Worm (Caenorhabditis elegans) whole organism, young adult: ENCODE measurements around the gene C04G6.4.
"Not testable (repeated sequence)": the region's sequence is repeated elsewhere in the genome, so short reads cannot be mapped to it uniquely, and the experiment has no call there.

Experiments
- B0019.2 ChIP-seq: fragments of 200-800 bp; sonication (Bioruptor generic); conservative IDR thresholded peaks from 2 replicates; pipeline ENCODE4 v1.3.6; 2022; ENCODE audit warnings: missing genetic modification reagents, missing genetic modification characterization, missing compliant biosample characterization
- C06A6.2 ChIP-seq: fragments of 200-800 bp; sonication (Bioruptor generic); conservative IDR thresholded peaks from 2 replicates; pipeline ENCODE4 v1.3.6; 2022; ENCODE audit warnings: missing genetic modification characterization, missing compliant biosample characterization
- D2030.7 ChIP-seq: fragments of 200-800 bp; sonication (Bioruptor generic); IDR thresholded peaks from 2 replicates; pipeline ENCODE4 v1.3.6; 2022; ENCODE audit warnings: missing genetic modification reagents, missing genetic modification characterization, missing compliant biosample characterization
- F10E7.11 ChIP-seq: sonication (generic microtip); optimal IDR thresholded peaks from 2 replicates; lab custom pipeline; 2017; ENCODE audit warnings: mild to moderate bottlenecking, missing genetic modification characterization, moderate library complexity, missing compliant biosample characterization
- F33H1.4 ChIP-seq: fragments of 200-800 bp; sonication (Bioruptor generic); IDR thresholded peaks from 2 replicates; pipeline ENCODE4 v1.3.6; 2022; ENCODE audit warnings: missing genetic modification reagents, missing genetic modification characterization, missing compliant biosample characterization
- F37B4.10 ChIP-seq: fragments of 200-800 bp; sonication (Bioruptor generic); IDR thresholded peaks from 2 replicates; pipeline ENCODE4 v1.3.6; 2022; ENCODE audit warnings: missing genetic modification characterization, missing compliant biosample characterization
- F55B11.4 ChIP-seq: sonication (generic microtip); optimal IDR thresholded peaks from 2 replicates; lab custom pipeline; 2016; ENCODE audit warnings: missing compliant biosample characterization, missing genetic modification characterization, borderline replicate concordance; ENCODE audit not compliant: insufficient read depth
- Y56A3A.18 ChIP-seq: fragments of 200-800 bp; sonication (Bioruptor generic); IDR thresholded peaks from 2 replicates; pipeline ENCODE4 v1.3.6; 2022; ENCODE audit warnings: missing genetic modification reagents, missing genetic modification characterization, missing compliant biosample characterization
- ZK185.1 ChIP-seq: sonication (generic microtip); optimal IDR thresholded peaks from 2 replicates; lab custom pipeline; 2016; ENCODE audit warnings: mild to moderate bottlenecking, missing genetic modification characterization, missing compliant biosample characterization; ENCODE audit not compliant: poor library complexity, severe bottlenecking
- akir-1 ChIP-seq: fragments of 200-800 bp; sonication (Bioruptor generic); optimal IDR thresholded peaks from 2 replicates; lab custom pipeline; 2018; ENCODE audit warnings: mild to moderate bottlenecking, missing genetic modification characterization, moderate library complexity, missing compliant biosample characterization
- aptf-3 ChIP-seq: fragments of 200-800 bp; sonication (Bioruptor generic); IDR thresholded peaks from 2 replicates; pipeline ENCODE4 v1.3.6; 2022; ENCODE audit warnings: missing genetic modification characterization, missing compliant biosample characterization
- athp-1 ChIP-seq: sonication (generic microtip); optimal IDR thresholded peaks from 2 replicates; lab custom pipeline; 2017; ENCODE audit warnings: mild to moderate bottlenecking, missing genetic modification characterization, missing compliant biosample characterization
- attf-3 ChIP-seq: fragments of 200-800 bp; sonication (Bioruptor generic); conservative IDR thresholded peaks from 2 replicates; pipeline ENCODE4 v1.3.6; 2022; ENCODE audit warnings: missing genetic modification reagents, missing genetic modification characterization, missing compliant biosample characterization
- attf-5 ChIP-seq: fragments of 200-800 bp; sonication (Bioruptor generic); optimal IDR thresholded peaks from 2 replicates; lab custom pipeline; 2018; ENCODE audit warnings: mild to moderate bottlenecking, missing genetic modification characterization, missing compliant biosample characterization
- bed-2 ChIP-seq: fragments of 200-800 bp; sonication (Bioruptor generic); IDR thresholded peaks from 2 replicates; pipeline ENCODE4 v1.3.6; 2022; ENCODE audit warnings: missing genetic modification reagents, missing genetic modification characterization, missing compliant biosample characterization
- ccch-3 ChIP-seq: fragments of 200-800 bp; sonication (Bioruptor generic); optimal IDR thresholded peaks from 2 replicates; lab custom pipeline; 2018; ENCODE audit warnings: mild to moderate bottlenecking, missing genetic modification characterization, missing compliant biosample characterization
- cebp-1 ChIP-seq, 2 experiments: fragments of 200-800 bp in 1 of 2; sonication (Bioruptor generic) in 1 of 2; sonication (generic microtip) in 1 of 2; IDR thresholded peaks in 1 of 2; optimal IDR thresholded peaks in 1 of 2; 2 replicates each; pipeline versions ENCODE4 v1.3.6 to Lab custom; 2017 to 2022; ENCODE audit warnings: missing compliant biosample characterization in 2 of 2, missing genetic modification characterization in 2 of 2, mild to moderate bottlenecking in 1 of 2, missing genetic modification reagents in 1 of 2, moderate library complexity in 1 of 2
- egl-44 ChIP-seq: fragments of 200-800 bp; sonication (Bioruptor generic); IDR thresholded peaks from 2 replicates; pipeline ENCODE4 v1.3.6; 2022; ENCODE audit warnings: missing genetic modification reagents, missing genetic modification characterization, missing compliant biosample characterization
- ets-4 ChIP-seq: fragments of 200-800 bp; sonication (Bioruptor generic); optimal IDR thresholded peaks from 2 replicates; lab custom pipeline; 2018; ENCODE audit warnings: mild to moderate bottlenecking, missing genetic modification characterization, missing compliant biosample characterization
- hmg-1.2 ChIP-seq: fragments of 200-800 bp; sonication (Bioruptor generic); IDR thresholded peaks from 2 replicates; pipeline ENCODE4 v1.3.6; 2022; ENCODE audit warnings: missing genetic modification reagents, missing genetic modification characterization, missing compliant biosample characterization
- lag-1 ChIP-seq: fragments of 200-800 bp; sonication (Bioruptor generic); IDR thresholded peaks from 2 replicates; pipeline ENCODE4 v1.3.6; 2022; ENCODE audit warnings: missing genetic modification reagents, missing genetic modification characterization, missing compliant biosample characterization
- let-526 ChIP-seq: fragments of 200-800 bp; sonication (Bioruptor generic); IDR thresholded peaks from 2 replicates; pipeline ENCODE4 v1.3.6; 2022; ENCODE audit warnings: missing genetic modification reagents, missing genetic modification characterization, missing compliant biosample characterization
- lin-35 ChIP-seq, 3 experiments: fragments of 150-350 bp in 2 of 3; sonication (generic microtip) in 1 of 3; optimal IDR thresholded peaks; 2 replicates each; lab custom pipeline; 2014 to 2018; ENCODE audit warnings: missing biosample characterization in 3 of 3, missing genetic modification characterization in 3 of 3, missing genetic modification reagents in 3 of 3
- lin-54 ChIP-seq: fragments of 200-800 bp; sonication (Bioruptor generic); optimal IDR thresholded peaks from 2 replicates; lab custom pipeline; 2018; ENCODE audit warnings: mild to moderate bottlenecking, missing genetic modification characterization, missing compliant biosample characterization
- lir-1 ChIP-seq: fragments of 200-800 bp; sonication (Bioruptor generic); conservative IDR thresholded peaks from 2 replicates; pipeline ENCODE4 v1.3.6; 2022; ENCODE audit warnings: missing genetic modification reagents, missing genetic modification characterization, missing compliant biosample characterization
- madf-6 ChIP-seq: fragments of 200-800 bp; sonication (Bioruptor generic); IDR thresholded peaks from 2 replicates; pipeline ENCODE4 v1.3.6; 2022; ENCODE audit warnings: missing genetic modification reagents, missing genetic modification characterization, missing compliant biosample characterization
- mcd-1 ChIP-seq: fragments of 200-800 bp; sonication (Bioruptor generic); IDR thresholded peaks from 2 replicates; pipeline ENCODE4 v1.3.6; 2022; ENCODE audit warnings: missing genetic modification reagents, missing genetic modification characterization, missing compliant biosample characterization
- mel-28 ChIP-seq: sonication (generic microtip); optimal IDR thresholded peaks from 2 replicates; lab custom pipeline; 2016; ENCODE audit warnings: borderline replicate concordance, mild to moderate bottlenecking, missing genetic modification characterization, missing compliant biosample characterization
- mxl-1 ChIP-seq: sonication (generic microtip); optimal IDR thresholded peaks from 2 replicates; lab custom pipeline; 2016; ENCODE audit warnings: missing genetic modification characterization, missing compliant biosample characterization
- nfya-1 ChIP-seq: sonication (generic microtip); optimal IDR thresholded peaks from 2 replicates; lab custom pipeline; 2017; ENCODE audit warnings: antibody characterized with exemption, missing compliant biosample characterization, missing genetic modification characterization, borderline replicate concordance; ENCODE audit not compliant: insufficient read depth
- nhr-120 ChIP-seq: fragments of 200-800 bp; sonication (Bioruptor generic); IDR thresholded peaks from 2 replicates; pipeline ENCODE4 v1.3.6; 2022; ENCODE audit warnings: missing genetic modification characterization, missing compliant biosample characterization
- rcor-1 ChIP-seq: fragments of 200-800 bp; sonication (Bioruptor generic); IDR thresholded peaks from 2 replicates; pipeline ENCODE4 v1.3.6; 2022; ENCODE audit warnings: missing genetic modification reagents, missing genetic modification characterization, missing compliant biosample characterization
- sea-2 ChIP-seq: fragments of 200-800 bp; sonication (Bioruptor generic); IDR thresholded peaks from 2 replicates; pipeline ENCODE4 v1.3.6; 2022; ENCODE audit warnings: missing genetic modification characterization, missing compliant biosample characterization
- snpc-1.3 ChIP-seq: sonication (generic microtip); optimal IDR thresholded peaks from 2 replicates; lab custom pipeline; 2017; ENCODE audit warnings: missing genetic modification characterization, mild to moderate bottlenecking, missing compliant biosample characterization, antibody characterized with exemption, moderate library complexity, missing genotype, missing genetic modification reagents; ENCODE audit not compliant: insufficient read depth
- somi-1 ChIP-seq: fragments of 200-800 bp; sonication (Bioruptor generic); optimal IDR thresholded peaks from 2 replicates; lab custom pipeline; 2018; ENCODE audit warnings: mild to moderate bottlenecking, missing genetic modification characterization, missing compliant biosample characterization
- tbx-9 ChIP-seq: sonication (generic microtip); optimal IDR thresholded peaks from 2 replicates; lab custom pipeline; 2016; ENCODE audit warnings: borderline replicate concordance, missing genetic modification characterization, inconsistent platforms, missing compliant biosample characterization
- tlf-1 ChIP-seq: fragments of 200-800 bp; sonication (Bioruptor generic); optimal IDR thresholded peaks from 2 replicates; lab custom pipeline; 2018; ENCODE audit warnings: mild to moderate bottlenecking, missing genetic modification characterization, missing compliant biosample characterization
- xnd-1 ChIP-seq: sonication (generic microtip); optimal IDR thresholded peaks from 2 replicates; lab custom pipeline; 2016; ENCODE audit warnings: missing genotype, missing genetic modification reagents, missing genetic modification characterization, missing compliant biosample characterization
- zfh-2 ChIP-seq: fragments of 200-800 bp; sonication (Bioruptor generic); conservative IDR thresholded peaks from 2 replicates; pipeline ENCODE4 v1.3.6; 2022; ENCODE audit warnings: missing genetic modification reagents, missing genetic modification characterization, missing compliant biosample characterization
- ztf-18 ChIP-seq: sonication (generic microtip); optimal IDR thresholded peaks from 2 replicates; lab custom pipeline; 2016; ENCODE audit warnings: missing genotype, mild to moderate bottlenecking, missing genetic modification characterization, missing compliant biosample characterization
- ztf-26 ChIP-seq: sonication (generic microtip); optimal IDR thresholded peaks from 2 replicates; lab custom pipeline; 2017; ENCODE audit warnings: missing genetic modification characterization, missing compliant biosample characterization
- ztf-28 ChIP-seq: fragments of 200-800 bp; sonication (Bioruptor generic); IDR thresholded peaks from 2 replicates; pipeline ENCODE4 v1.3.6; 2022; ENCODE audit warnings: missing genetic modification reagents, missing genetic modification characterization, missing compliant biosample characterization
- ztf-6 ChIP-seq: fragments of 200-800 bp; sonication (Bioruptor generic); IDR thresholded peaks from 2 replicates; pipeline ENCODE4 v1.3.6; 2022; ENCODE audit warnings: missing genetic modification reagents, missing genetic modification characterization, missing compliant biosample characterization

The C04G6.4 gene

ce11 chrII:5115235-5115634, 32.0 kb upstream of the C04G6.4 start, which contains the start of gene msp-74:
Gene msp-74 (minus strand): TSS chrII:5115335.
- TF ChIP-seq bed-2 (GFP tag; lab: Robert Waterston, UW); hmg-1.2; lin-35 (GFP tag; optimal IDR thresholded peaks at IDR 0.05; lab: Kevin White, UChicago): not testable (repeated sequence)

DNA sequence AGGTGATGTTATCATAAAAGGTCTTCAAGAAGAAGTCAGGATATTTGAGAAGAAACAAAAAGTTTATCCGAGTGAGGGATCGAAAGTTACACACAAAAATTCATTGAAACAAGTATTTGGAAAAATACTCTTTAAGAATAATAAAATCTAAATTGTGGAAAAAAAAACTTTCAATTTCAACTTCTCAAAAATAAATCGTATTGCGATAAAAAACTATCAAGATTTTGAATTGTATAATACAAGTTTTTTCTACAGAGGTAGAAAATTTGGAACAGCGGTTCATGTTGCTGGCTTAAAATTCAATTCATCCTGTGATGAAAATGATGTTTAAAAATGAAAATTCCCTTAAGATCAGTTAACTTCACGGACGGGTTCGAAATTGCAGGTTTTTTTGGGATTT, 28.8 kb upstream of the C04G6.4 start, which contains the start of gene F09C12.8:
Gene F09C12.8 (plus strand): TSS at position 301 of the 400 bp plus-strand sequence.
- TF ChIP-seq Y56A3A.18 (GFP tag; lab: Robert Waterston, UW) (no peak), snpc-1.3 (tag; lab: Kevin White, UChicago) (no peak), attf-5 (GFP tag; lab: Kevin White, UChicago) (no peak), tlf-1 (GFP tag; lab: Kevin White, UChicago) (no peak), lag-1 (no peak), ZK185.1 (tag; lab: Kevin White, UChicago) (no peak), akir-1 (GFP tag; lab: Kevin White, UChicago) (no peak), F37B4.10 (GFP tag; lab: Robert Waterston, UW) (no peak), ztf-26 (tag; lab: Kevin White, UChicago) (no peak), ztf-6 (GFP tag; lab: Robert Waterston, UW) (no peak), tbx-9 (tag; lab: Kevin White, UChicago) (no peak), let-526 (GFP tag; lab: Robert Waterston, UW) (no peak), ztf-18 (tag; lab: Kevin White, UChicago) (no peak), rcor-1 (GFP tag; lab: Robert Waterston, UW) (no peak), aptf-3 (no peak), B0019.2 (GFP tag; lab: Robert Waterston, UW) (no peak), sea-2 (GFP tag; lab: Robert Waterston, UW) (no peak), mcd-1 (GFP tag; lab: Robert Waterston, UW) (no peak), mxl-1 (no peak), zfh-2 (GFP tag; lab: Robert Waterston, UW) (no peak)

DNA sequence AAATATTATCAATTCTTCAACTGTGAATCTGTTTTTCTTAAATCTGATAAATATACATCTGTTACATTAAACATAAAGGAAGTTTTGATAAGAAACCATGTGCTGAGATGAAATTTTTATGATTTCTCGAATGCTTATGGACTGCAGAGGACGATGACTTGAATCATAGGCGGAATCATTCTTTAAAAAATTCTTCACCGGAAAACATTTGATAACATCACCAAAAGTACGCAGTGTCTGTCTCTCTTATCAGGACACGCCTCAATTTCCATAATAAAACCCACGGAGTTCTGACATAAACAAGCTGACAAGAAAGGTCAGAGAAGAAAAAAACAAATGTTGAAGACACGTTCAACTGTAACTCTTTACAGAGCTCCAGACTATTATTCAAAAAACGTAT, 26.5 kb upstream of the C04G6.4 start, which contains the start of gene F09C12.2:
Gene F09C12.2 (plus strand): TSS at position 320 of the 400 bp plus-strand sequence.
- no peak for TF ChIP-seq F33H1.4
- no peak for TF ChIP-seq xnd-1
- no peak for TF ChIP-seq ets-4 (GFP tag; lab: Kevin White, UChicago)
- no peak for TF ChIP-seq somi-1 (GFP tag; lab: Kevin White, UChicago)
- TF ChIP-seq lin-54 (GFP tag; lab: Kevin White, UChicago) = no peak
- no peak for TF ChIP-seq C06A6.2

- TF ChIP-seq D2030.7 (peak; percentile 80), somi-1 (GFP tag; lab: Kevin White, UChicago) (peak; percentile 87), madf-6 (GFP tag; lab: Robert Waterston, UW) (peak; percentile 75), B0019.2 (GFP tag; lab: Robert Waterston, UW) (peak; percentile 37; the same call in 1 of the 2 replicates), F10E7.11 (tag; lab: Kevin White, UChicago) (peak; percentile 79), F55B11.4 (no peak), attf-3 (GFP tag; lab: Robert Waterston, UW) (peak; percentile 52), nfya-1 (tag; lab: Kevin White, UChicago) (no peak), egl-44 (peak; percentile 90), athp-1 (peak; percentile 90), ztf-28 (GFP tag; lab: Robert Waterston, UW) (no peak), ztf-6 (GFP tag; lab: Robert Waterston, UW) (0 out of 2 replicates have a peak, but pooled peaks have one; percentile 51), cebp-1 (GFP tag; IDR thresholded peaks at IDR 0.05; lab: Robert Waterston, UW) (no peak), cebp-1 (tag; optimal IDR thresholded peaks at IDR 0.05; lab: Kevin White, UChicago) (no peak), F33H1.4 (peak; percentile 46), ccch-3 (peak; percentile 13), lir-1 (GFP tag; lab: Robert Waterston, UW) (peak; percentile 61; the same call in 1 of the 2 replicates), mel-28 (tag; lab: Kevin White, UChicago) (peak; percentile 29), nhr-120 (GFP tag; lab: Robert Waterston, UW) (0 out of 2 replicates have a peak, but pooled peaks have one; percentile 82)
Observed at ce11 chrII:5105020-5105419, 21.8 kb upstream of the C04G6.4 start.
